Worm (Caenorhabditis elegans) whole organism, L4 larva: ENCODE measurements around the gene cah-2.

Source experiments
- D1046.2 ChIP-seq: fragments of 200-800 bp; sonication (Bioruptor generic); IDR thresholded peaks from 2 replicates; pipeline ENCODE4 v1.3.6; 2022; ENCODE audit warnings: missing genetic modification characterization, missing compliant biosample characterization
- F10B5.3 ChIP-seq: sonication (generic microtip); optimal IDR thresholded peaks from 2 replicates; lab custom pipeline; 2016; ENCODE audit warnings: mild to moderate bottlenecking, missing genetic modification characterization, missing compliant biosample characterization
- F44E2.7 ChIP-seq: fragments of 200-800 bp; sonication (Bioruptor generic); IDR thresholded peaks from 2 replicates; pipeline ENCODE4 v2.1.2; 2022; ENCODE audit warnings: missing genetic modification characterization, missing compliant biosample characterization
- F49E8.2 ChIP-seq: sonication (generic microtip); optimal IDR thresholded peaks from 2 replicates; lab custom pipeline; 2016; ENCODE audit warnings: missing compliant biosample characterization, mild to moderate bottlenecking, missing genetic modification characterization, borderline replicate concordance
- R02D3.7 ChIP-seq: fragments of 150-350 bp; sonication (generic microtip); optimal IDR thresholded peaks from 3 replicates; lab custom pipeline; 2014; ENCODE audit warnings: missing biosample characterization, missing genetic modification characterization
- Y48G9A.11 ChIP-seq: fragments of 200-800 bp; sonication (Bioruptor generic); IDR thresholded peaks from 2 replicates; pipeline ENCODE4 v1.3.6; 2022; ENCODE audit warnings: missing genetic modification reagents, missing genetic modification characterization, missing compliant biosample characterization
- Y5F2A.4 ChIP-seq: fragments of 200-800 bp; sonication (Bioruptor generic); optimal IDR thresholded peaks from 2 replicates; lab custom pipeline; 2018; ENCODE audit warnings: mild to moderate bottlenecking, missing genetic modification characterization, missing compliant biosample characterization
- Y75B8A.6 ChIP-seq: fragments of 200-800 bp; sonication (Bioruptor generic); IDR thresholded peaks from 2 replicates; pipeline ENCODE4 v1.3.6; 2022; ENCODE audit warnings: missing genetic modification reagents, missing genetic modification characterization, missing compliant biosample characterization
- ZK546.5 ChIP-seq, 2 experiments: sonication (generic microtip); optimal IDR thresholded peaks; 2 replicates each; lab custom pipeline; 2017; ENCODE audit warnings: missing biosample characterization in 2 of 2, missing genetic modification characterization in 2 of 2
- attf-4 ChIP-seq: sonication (generic microtip); optimal IDR thresholded peaks from 3 replicates; lab custom pipeline; 2017; ENCODE audit warnings: missing biosample characterization, missing genetic modification characterization
- ceh-32 ChIP-seq: sonication (generic microtip); optimal IDR thresholded peaks from 2 replicates; lab custom pipeline; 2016; ENCODE audit warnings: mild to moderate bottlenecking, missing genetic modification characterization, missing compliant biosample characterization; ENCODE audit not compliant: poor library complexity
- ceh-62 ChIP-seq: sonication (generic microtip); optimal IDR thresholded peaks from 2 replicates; lab custom pipeline; 2017; ENCODE audit warnings: missing biosample characterization, missing genetic modification characterization
- ceh-82 ChIP-seq: sonication (generic microtip); optimal IDR thresholded peaks from 2 replicates; lab custom pipeline; 2017; ENCODE audit warnings: missing biosample characterization, missing genetic modification characterization
- cey-2 ChIP-seq: sonication (generic microtip); optimal IDR thresholded peaks from 3 replicates; lab custom pipeline; 2017; ENCODE audit warnings: missing genetic modification characterization, mild to moderate bottlenecking, missing compliant biosample characterization, antibody characterized with exemption, borderline replicate concordance; ENCODE audit not compliant: insufficient read depth
- daf-16 ChIP-seq, 3 experiments: sonication (generic microtip); optimal IDR thresholded peaks; 2 replicates each; lab custom pipeline; 2016 to 2017; ENCODE audit warnings: missing genetic modification characterization in 3 of 3, missing genetic modification reagents in 3 of 3, mild to moderate bottlenecking in 2 of 3, missing compliant biosample characterization in 2 of 3, missing biosample characterization in 1 of 3, moderate library complexity in 1 of 3
- dmd-8 ChIP-seq: fragments of 200-800 bp; sonication (Bioruptor generic); IDR thresholded peaks from 2 replicates; pipeline ENCODE4 v1.3.6; 2022; ENCODE audit warnings: missing genetic modification characterization, missing compliant biosample characterization
- dmd-9 ChIP-seq: fragments of 200-800 bp; sonication (Bioruptor generic); IDR thresholded peaks from 2 replicates; pipeline ENCODE4 v1.3.6; 2022; ENCODE audit warnings: missing genetic modification reagents, missing genetic modification characterization, missing compliant biosample characterization
- duxl-1 ChIP-seq: sonication (generic microtip); optimal IDR thresholded peaks from 2 replicates; lab custom pipeline; 2016; ENCODE audit warnings: mild to moderate bottlenecking, missing genetic modification characterization, moderate library complexity, missing compliant biosample characterization; ENCODE audit not compliant: poor library complexity
- egl-27 ChIP-seq: sonication (generic microtip); optimal IDR thresholded peaks from 3 replicates; lab custom pipeline; 2017; ENCODE audit warnings: missing biosample characterization, missing genetic modification reagents, missing genetic modification characterization
- fkh-10 ChIP-seq: fragments of 150-350 bp; optimal IDR thresholded peaks from 2 replicates; lab custom pipeline; 2014; ENCODE audit warnings: missing biosample characterization, missing genetic modification reagents, missing genetic modification characterization
- fos-1 ChIP-seq: fragments of 150-350 bp; optimal IDR thresholded peaks from 2 replicates; lab custom pipeline; 2014; ENCODE audit warnings: missing biosample characterization, missing genetic modification characterization
- gei-8 ChIP-seq: fragments of 200-800 bp; sonication (Bioruptor generic); optimal IDR thresholded peaks from 2 replicates; lab custom pipeline; 2018; ENCODE audit warnings: mild to moderate bottlenecking, missing genetic modification characterization, missing compliant biosample characterization
- hlh-30 ChIP-seq: sonication (generic microtip); optimal IDR thresholded peaks from 2 replicates; lab custom pipeline; 2017; ENCODE audit warnings: antibody characterized with exemption, mild to moderate bottlenecking, missing genetic modification characterization, missing compliant biosample characterization; ENCODE audit not compliant: insufficient read depth
- hmg-1.1 ChIP-seq: fragments of 200-800 bp; sonication (Bioruptor generic); IDR thresholded peaks from 2 replicates; pipeline ENCODE4 v1.3.6; 2022; ENCODE audit warnings: missing genetic modification reagents, missing genetic modification characterization, missing compliant biosample characterization
- lim-7 ChIP-seq: fragments of 200-800 bp; sonication (Bioruptor generic); IDR thresholded peaks from 2 replicates; pipeline ENCODE4 v1.3.6; 2022; ENCODE audit warnings: missing genetic modification characterization, missing compliant biosample characterization
- lin-38 ChIP-seq: fragments of 200-800 bp; sonication (Bioruptor generic); IDR thresholded peaks from 2 replicates; pipeline ENCODE4 v1.3.6; 2022; ENCODE audit warnings: missing genetic modification reagents, missing genetic modification characterization, missing compliant biosample characterization
- lir-3 ChIP-seq: sonication (generic microtip); optimal IDR thresholded peaks from 2 replicates; lab custom pipeline; 2016; ENCODE audit warnings: mild to moderate bottlenecking, missing genetic modification characterization, missing compliant biosample characterization
- lsy-2 ChIP-seq, 2 experiments: fragments of 150-350 bp in 1 of 2; sonication (generic microtip) in 1 of 2; optimal IDR thresholded peaks; 2 replicates each; lab custom pipeline; 2014 to 2017; ENCODE audit warnings: missing biosample characterization in 2 of 2, missing genetic modification characterization in 2 of 2
- madf-9 ChIP-seq: fragments of 200-800 bp; sonication (Bioruptor generic); conservative IDR thresholded peaks from 2 replicates; pipeline ENCODE4 v1.3.6; 2022; ENCODE audit warnings: missing genetic modification reagents, missing genetic modification characterization, missing compliant biosample characterization
- mep-1 ChIP-seq: fragments of 150-350 bp; sonication (generic microtip); optimal IDR thresholded peaks from 3 replicates; lab custom pipeline; 2014; ENCODE audit warnings: missing biosample characterization, missing genetic modification characterization
- mxl-3 ChIP-seq: fragments of 200-800 bp; sonication (Bioruptor generic); optimal IDR thresholded peaks from 2 replicates; lab custom pipeline; 2018; ENCODE audit warnings: mild to moderate bottlenecking, missing genetic modification characterization, missing compliant biosample characterization
- nhr-10 ChIP-seq: fragments of 150-350 bp; optimal IDR thresholded peaks from 2 replicates; lab custom pipeline; 2014; ENCODE audit warnings: missing biosample characterization, missing genetic modification characterization
- nhr-102 ChIP-seq: sonication (generic microtip); optimal IDR thresholded peaks from 2 replicates; lab custom pipeline; 2016; ENCODE audit warnings: mild to moderate bottlenecking, missing genetic modification characterization, moderate library complexity, missing compliant biosample characterization
- nhr-11 ChIP-seq: fragments of 150-350 bp; optimal IDR thresholded peaks from 2 replicates; lab custom pipeline; 2014; ENCODE audit warnings: missing biosample characterization, missing genetic modification characterization
- nhr-237 ChIP-seq: sonication (generic microtip); optimal IDR thresholded peaks from 2 replicates; lab custom pipeline; 2017; ENCODE audit warnings: missing biosample characterization, missing genetic modification characterization
- nhr-28 ChIP-seq: fragments of 150-350 bp; optimal IDR thresholded peaks from 2 replicates; lab custom pipeline; 2014; ENCODE audit warnings: missing biosample characterization, missing genetic modification characterization
- nhr-41 ChIP-seq: fragments of 200-800 bp; sonication (Bioruptor generic); IDR thresholded peaks from 2 replicates; pipeline ENCODE4 v1.3.6; 2022; ENCODE audit warnings: missing genetic modification reagents, missing genetic modification characterization, missing compliant biosample characterization
- nhr-42 ChIP-seq: fragments of 200-800 bp; sonication (Bioruptor generic); IDR thresholded peaks from 2 replicates; pipeline ENCODE4 v1.3.6; 2022; ENCODE audit warnings: missing genetic modification characterization, missing compliant biosample characterization
- nhr-48 ChIP-seq: sonication (generic microtip); optimal IDR thresholded peaks from 2 replicates; lab custom pipeline; 2016; ENCODE audit warnings: mild to moderate bottlenecking, missing genetic modification characterization, missing compliant biosample characterization
- nhr-77 ChIP-seq: fragments of 150-350 bp; optimal IDR thresholded peaks from 2 replicates; lab custom pipeline; 2014; ENCODE audit warnings: missing biosample characterization, missing genetic modification characterization
- pha-4 ChIP-seq, 2 experiments: fragments of 150-350 bp in 1 of 2; fragments of 200-800 bp in 1 of 2; sonication (Bioruptor generic) in 1 of 2; IDR thresholded peaks in 1 of 2; optimal IDR thresholded peaks in 1 of 2; 2 replicates each; pipeline versions ENCODE4 v1.3.6 to Lab custom; 2014 to 2022; ENCODE audit warnings: missing genetic modification characterization in 2 of 2, missing genetic modification reagents in 2 of 2, missing biosample characterization in 1 of 2, missing compliant biosample characterization in 1 of 2
- snpc-1.2 ChIP-seq: fragments of 200-800 bp; sonication (Bioruptor generic); IDR thresholded peaks from 2 replicates; pipeline ENCODE4 v1.3.6; 2022; ENCODE audit warnings: missing genetic modification reagents, missing genetic modification characterization, missing compliant biosample characterization
- snpc-4 ChIP-seq: fragments of 150-350 bp; optimal IDR thresholded peaks from 2 replicates; lab custom pipeline; 2014; ENCODE audit warnings: missing biosample characterization, missing genetic modification characterization
- spr-3 ChIP-seq: fragments of 200-800 bp; sonication (Bioruptor generic); optimal IDR thresholded peaks from 2 replicates; lab custom pipeline; 2018; ENCODE audit warnings: mild to moderate bottlenecking, missing genetic modification characterization, missing compliant biosample characterization
- unc-130 ChIP-seq: sonication (generic microtip); optimal IDR thresholded peaks from 2 replicates; lab custom pipeline; 2016; ENCODE audit warnings: missing genetic modification reagents, missing genetic modification characterization, missing compliant biosample characterization
- unc-39 ChIP-seq: sonication (generic microtip); optimal IDR thresholded peaks from 2 replicates; lab custom pipeline; 2017; ENCODE audit warnings: missing biosample characterization, missing genetic modification characterization
- vab-7 ChIP-seq: fragments of 200-800 bp; sonication (Bioruptor generic); IDR thresholded peaks from 2 replicates; pipeline ENCODE4 v1.3.6; 2022; ENCODE audit warnings: missing genetic modification reagents, missing genetic modification characterization, missing compliant biosample characterization
- zfp-2 ChIP-seq: sonication (generic microtip); optimal IDR thresholded peaks from 2 replicates; lab custom pipeline; 2016; ENCODE audit warnings: mild to moderate bottlenecking, missing genetic modification characterization, missing compliant biosample characterization

cah-2 gene

DNA sequence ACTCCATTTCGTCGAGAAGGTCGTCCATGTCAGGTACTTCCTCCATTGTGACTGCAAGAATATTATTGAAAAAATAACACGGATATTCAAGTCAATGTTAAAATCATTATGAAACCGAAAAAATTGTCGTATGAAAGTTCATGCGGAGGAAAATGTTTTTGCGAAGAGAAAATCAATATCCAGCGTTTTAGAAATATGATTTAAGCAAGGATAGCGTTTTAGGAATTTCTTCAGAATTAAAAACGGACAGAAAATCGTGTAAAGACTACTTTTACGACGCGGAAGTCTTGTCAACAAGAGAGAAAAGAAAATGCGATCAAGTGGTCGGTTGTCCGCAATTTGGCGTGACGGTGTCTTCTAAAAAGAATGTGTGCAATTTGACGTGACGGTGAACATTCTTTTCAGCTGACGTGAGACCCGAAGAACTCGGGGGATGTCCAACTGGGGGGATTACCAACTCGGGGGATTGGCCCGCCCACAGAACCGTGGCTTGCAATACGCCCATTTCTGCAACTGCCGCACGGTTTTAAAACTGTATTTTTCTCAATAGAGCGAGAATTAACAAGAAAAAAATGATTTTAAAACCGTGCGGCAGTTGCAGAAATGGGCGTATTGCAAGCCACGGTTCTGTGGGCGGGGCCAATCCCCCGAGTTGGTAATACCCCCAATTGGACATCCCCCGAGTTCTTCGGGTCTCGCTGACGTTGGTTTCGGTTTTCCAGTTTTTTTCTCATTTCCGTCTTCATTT, 4.2 kb downstream of the cah-2 start, which contains the start of the genes aka-1 and ubc-6 (continued):
- peak; percentile 61; the same call in 1 of the 2 replicates for TF ChIP-seq nhr-41 (GFP tag; lab: Robert Waterston, UW)
- peak; percentile 60 for TF ChIP-seq zfp-2 (tag; lab: Kevin White, UChicago)
- TF ChIP-seq egl-27: no peak
- no peak for TF ChIP-seq cey-2 (tag; lab: Kevin White, UChicago)
- 0 out of 2 replicates have a peak, but pooled peaks have one; percentile 24 for TF ChIP-seq F44E2.7 (GFP tag; lab: Robert Waterston, UW)
- TF ChIP-seq nhr-102 (tag; lab: Kevin White, UChicago): peak; percentile 89
- TF ChIP-seq mep-1 (tag; lab: Kevin White, UChicago): peak; percentile 93
- TF ChIP-seq fos-1 (tag; lab: Kevin White, UChicago): no peak
- no peak for TF ChIP-seq F10B5.3 (tag; lab: Kevin White, UChicago)
- no peak for TF ChIP-seq R02D3.7 (tag; lab: Kevin White, UChicago)
- peak; percentile 92 for TF ChIP-seq hlh-30 (tag; lab: Kevin White, UChicago)
- peak; percentile 82 for TF ChIP-seq nhr-48 (tag; lab: Kevin White, UChicago)
- peak; percentile 91 for TF ChIP-seq hmg-1.1
- peak; percentile 90 for TF ChIP-seq Y48G9A.11 (GFP tag; lab: Robert Waterston, UW)
- peak; percentile 56 for TF ChIP-seq nhr-10 (tag; lab: Kevin White, UChicago)
- no peak for TF ChIP-seq ceh-62
- peak; percentile 78 for TF ChIP-seq F49E8.2 (tag; lab: Kevin White, UChicago)
- peak; percentile 28 to 67 for TF ChIP-seq daf-16 (GFP tag; optimal IDR thresholded peaks at IDR 0.05; lab: Kevin White, UChicago)
- no peak for TF ChIP-seq daf-16 (tag; optimal IDR thresholded peaks at IDR 0.05; lab: Kevin White, UChicago)
- peak; percentile 72 to 86 for TF ChIP-seq lsy-2 (tag; optimal IDR thresholded peaks at IDR 0.05; lab: Kevin White, UChicago)
- peak; percentile 71; the same call in 1 of the 2 replicates for TF ChIP-seq dmd-8
- TF ChIP-seq attf-4 (tag; lab: Kevin White, UChicago): no peak
- peak; percentile 49 for TF ChIP-seq duxl-1 (tag; lab: Kevin White, UChicago)
- TF ChIP-seq snpc-4 (tag; lab: Kevin White, UChicago): no peak
- no peak for TF ChIP-seq unc-39 (tag; lab: Kevin White, UChicago)
- peak; percentile 91 for TF ChIP-seq madf-9 (GFP tag; lab: Robert Waterston, UW)
- no peak for TF ChIP-seq nhr-237 (tag; lab: Kevin White, UChicago)
- peak; percentile 61 for TF ChIP-seq nhr-77 (tag; lab: Kevin White, UChicago)
- peak; percentile 94 for TF ChIP-seq D1046.2
- TF ChIP-seq Y5F2A.4: peak; percentile 35
- TF ChIP-seq spr-3 (GFP tag; lab: Kevin White, UChicago): peak; percentile 32
- peak; percentile 93 for TF ChIP-seq vab-7 (GFP tag; lab: Robert Waterston, UW)
- TF ChIP-seq snpc-1.2 (GFP tag; lab: Robert Waterston, UW): peak; percentile 83
- TF ChIP-seq lim-7 (GFP tag; lab: Robert Waterston, UW): peak; percentile 70
- peak; percentile 47 for TF ChIP-seq fkh-10 (GFP tag; lab: Kevin White, UChicago)
- no peak for TF ChIP-seq lir-3 (tag; lab: Kevin White, UChicago)
- peak; percentile 11 for TF ChIP-seq gei-8 (GFP tag; lab: Kevin White, UChicago)
- TF ChIP-seq ceh-82 (tag; lab: Kevin White, UChicago): no peak
- TF ChIP-seq nhr-42 (GFP tag; lab: Robert Waterston, UW): peak; percentile 94
- TF ChIP-seq lin-38 (GFP tag; lab: Robert Waterston, UW): peak; percentile 95
- TF ChIP-seq mxl-3: peak; percentile 83
- no peak for TF ChIP-seq ceh-32 (tag; lab: Kevin White, UChicago)
- peak; percentile 89 for TF ChIP-seq dmd-9 (GFP tag; lab: Robert Waterston, UW)
- peak; percentile 94 for TF ChIP-seq unc-130 (GFP tag; lab: Kevin White, UChicago)
- TF ChIP-seq nhr-28 (tag; lab: Kevin White, UChicago): peak; percentile 62
- TF ChIP-seq pha-4 (GFP tag; IDR thresholded peaks at IDR 0.05; lab: Robert Waterston, UW): peak; percentile 94
- TF ChIP-seq pha-4 (tag; optimal IDR thresholded peaks at IDR 0.05; lab: Kevin White, UChicago): peak; percentile 44
- TF ChIP-seq nhr-11: peak; percentile 72
- peak; percentile 72 for TF ChIP-seq Y75B8A.6 (GFP tag; lab: Robert Waterston, UW)
- no peak for TF ChIP-seq ZK546.5 (tag; optimal IDR thresholded peaks at IDR 0.05; lab: Kevin White, UChicago)
